Fruit fly (Drosophila melanogaster) whole organism, prepupa: ENCODE data around the gene Uros2.

ENCODE experiments used
- Blimp-1 ChIP-seq: fragments of 200-800 bp; sonication (Bioruptor generic); optimal IDR thresholded peaks from 3 replicates; lab custom pipeline; 2017; ENCODE audit warnings: missing biosample characterization, missing genetic modification characterization, mild to moderate bottlenecking, moderate library complexity, missing genetic modification reagents
- CG10631 ChIP-seq: fragments of 200-800 bp; sonication (Bioruptor generic); optimal IDR thresholded peaks from 2 replicates; lab custom pipeline; 2016; ENCODE audit warnings: missing biosample characterization, missing genetic modification characterization
- CG10669 ChIP-seq: fragments of 200-800 bp; sonication (Bioruptor generic); optimal IDR thresholded peaks from 3 replicates; lab custom pipeline; 2018; ENCODE audit warnings: missing biosample characterization, mild to moderate bottlenecking, missing genetic modification characterization, moderate library complexity
- CG6854 ChIP-seq: fragments of 200-800 bp; sonication (Bioruptor generic); optimal IDR thresholded peaks from 2 replicates; lab custom pipeline; 2017; ENCODE audit warnings: missing biosample characterization, mild to moderate bottlenecking, missing genetic modification characterization
- Gug ChIP-seq: fragments of 200-800 bp; sonication (Bioruptor generic); IDR thresholded peaks from 2 replicates; pipeline ENCODE4 v1.3.6; 2022; ENCODE audit warnings: missing biosample characterization, missing genetic modification characterization
- spab ChIP-seq: fragments of 200-800 bp; sonication (Bioruptor generic); optimal IDR thresholded peaks from 2 replicates; lab custom pipeline; 2017; ENCODE audit warnings: missing biosample characterization, mild to moderate bottlenecking, missing genetic modification characterization, missing genetic modification reagents
- svp ChIP-seq: fragments of 200-800 bp; sonication (Bioruptor generic); peaks from one replicate; lab custom pipeline; 2016; ENCODE audit warnings: missing biosample characterization, missing genetic modification characterization

dm6 chr3R:15816276-15816675 lies 28.0 kb downstream of the Uros2 start:
- no peak for TF ChIP-seq CG10669
- TF ChIP-seq spab = no peak
- no peak for TF ChIP-seq CG6854 (GFP tag; lab: Kevin White, UChicago)
- TF ChIP-seq Gug (GFP tag; lab: Robert Waterston, UW) = peak; percentile 49
- TF ChIP-seq CG10631 = peak; percentile 47
- TF ChIP-seq svp = peak; percentile 39
- TF ChIP-seq Blimp-1 (GFP tag; lab: Kevin White, UChicago) = no peak
